Worm (Caenorhabditis elegans): Measurements from ENCODE around the gene spv-1.

ce11 chrII:7892761-7893272 lies 35.7 kb downstream of the spv-1 start, which contains the start of gene ptc-1:
- no peak for TF ChIP-seq T22C8.4 (GFP tag; IDR thresholded peaks at IDR 0.05)
- no peak for TF ChIP-seq flt-1 (GFP tag; IDR thresholded peaks at IDR 0.05)
- TF ChIP-seq med-1 (GFP tag; optimal IDR thresholded peaks at IDR 0.05; ENCODE audit: insufficient read depth) = no peak
- no peak for TF ChIP-seq ztf-23 (GFP tag; IDR thresholded peaks at IDR 0.05)
- no peak for TF ChIP-seq tab-1 (GFP tag; IDR thresholded peaks at IDR 0.05)
- TF ChIP-seq ref-1 (GFP tag; conservative IDR thresholded peaks at IDR 0.05) = no peak
- no peak for TF ChIP-seq klf-2 (GFP tag; conservative IDR thresholded peaks at IDR 0.05)
- TF ChIP-seq ztf-29 (GFP tag; IDR thresholded peaks at IDR 0.05) = no peak
